Fruit fly (Drosophila melanogaster) Kc167 (cell line): ENCODE results near the gene Rab3-GAP.

Experiments
- insv ChIP-seq: fragments of >200 bp; optimal IDR thresholded peaks from 3 replicates; lab custom pipeline; 2018; ENCODE audit warnings: missing external identifiers
- psq ChIP-seq: fragments of >200 bp; optimal IDR thresholded peaks from 2 replicates; lab custom pipeline; 2017; ENCODE audit warnings: missing external identifiers

DNA sequence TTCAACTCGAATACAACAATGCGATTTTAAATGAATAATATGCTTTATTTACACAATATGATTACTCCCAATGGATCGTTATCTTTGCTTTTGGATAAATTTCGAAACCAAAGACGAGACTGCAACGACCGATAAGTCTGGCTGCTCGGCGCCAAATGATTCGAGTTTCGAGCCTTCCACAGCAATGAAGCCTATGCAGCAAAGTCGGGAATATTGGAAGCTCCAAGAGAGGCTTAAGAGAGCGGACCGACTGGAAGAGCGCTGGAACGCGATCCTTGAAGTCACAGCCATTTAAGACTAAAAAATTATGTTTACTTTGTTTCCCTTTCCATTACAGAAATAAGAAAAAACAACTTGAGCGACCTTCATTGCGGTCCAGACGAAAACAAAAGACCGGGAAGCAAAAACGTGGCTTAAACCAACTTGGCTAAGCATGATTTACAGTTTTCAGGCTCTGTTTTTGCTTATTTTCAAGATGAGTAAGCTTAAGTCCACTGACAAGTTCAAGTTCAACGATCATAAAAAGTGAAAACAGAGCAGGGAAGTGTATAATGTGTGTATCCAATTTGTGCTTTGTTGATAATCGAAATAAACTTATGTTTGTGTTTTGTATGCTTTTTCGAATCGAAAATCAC lies 3.8 kb upstream of the Rab3-GAP start, which contains the start of gene firl:
- TF ChIP-seq psq (lab: Kevin White, UChicago) (no peak), insv (lab: Kevin White, UChicago) (no peak)
